Worm (Caenorhabditis elegans) whole organism, L4 larva: ENCODE data around the gene str-261.
A peak's percentile ranks its signal among the peaks of the same experiment; 100 is the strongest.

Source experiments
- ceh-32 ChIP-seq: sonication (generic microtip); optimal IDR thresholded peaks from 2 replicates; lab custom pipeline; 2016; ENCODE audit warnings: mild to moderate bottlenecking, missing genetic modification characterization, missing compliant biosample characterization; ENCODE audit not compliant: poor library complexity
- ceh-82 ChIP-seq: sonication (generic microtip); optimal IDR thresholded peaks from 2 replicates; lab custom pipeline; 2017; ENCODE audit warnings: missing biosample characterization, missing genetic modification characterization
- daf-12 ChIP-seq: fragments of 150-350 bp; optimal IDR thresholded peaks from 2 replicates; lab custom pipeline; 2014; ENCODE audit warnings: missing biosample characterization, missing genetic modification reagents, missing genetic modification characterization
- dmd-9 ChIP-seq: fragments of 200-800 bp; sonication (Bioruptor generic); IDR thresholded peaks from 2 replicates; pipeline ENCODE4 v1.3.6; 2022; ENCODE audit warnings: missing genetic modification reagents, missing genetic modification characterization, missing compliant biosample characterization
- fos-1 ChIP-seq: fragments of 150-350 bp; optimal IDR thresholded peaks from 2 replicates; lab custom pipeline; 2014; ENCODE audit warnings: missing biosample characterization, missing genetic modification characterization
- lin-39 ChIP-seq: fragments of 150-350 bp; optimal IDR thresholded peaks from 2 replicates; lab custom pipeline; 2014; ENCODE audit warnings: missing biosample characterization, missing genetic modification reagents, missing genetic modification characterization
- lir-3 ChIP-seq: sonication (generic microtip); optimal IDR thresholded peaks from 2 replicates; lab custom pipeline; 2016; ENCODE audit warnings: mild to moderate bottlenecking, missing genetic modification characterization, missing compliant biosample characterization
- mxl-2 ChIP-seq: fragments of 200-800 bp; sonication (Bioruptor generic); conservative IDR thresholded peaks from 2 replicates; pipeline ENCODE4 v1.3.6; 2022; ENCODE audit warnings: missing genetic modification reagents, missing genetic modification characterization, missing compliant biosample characterization
- nhr-10 ChIP-seq: fragments of 150-350 bp; optimal IDR thresholded peaks from 2 replicates; lab custom pipeline; 2014; ENCODE audit warnings: missing biosample characterization, missing genetic modification characterization
- nhr-41 ChIP-seq: fragments of 200-800 bp; sonication (Bioruptor generic); IDR thresholded peaks from 2 replicates; pipeline ENCODE4 v1.3.6; 2022; ENCODE audit warnings: missing genetic modification reagents, missing genetic modification characterization, missing compliant biosample characterization
- pha-4 ChIP-seq, 2 experiments: fragments of 150-350 bp in 1 of 2; fragments of 200-800 bp in 1 of 2; sonication (Bioruptor generic) in 1 of 2; IDR thresholded peaks in 1 of 2; optimal IDR thresholded peaks in 1 of 2; 2 replicates each; pipeline versions ENCODE4 v1.3.6 to Lab custom; 2014 to 2022; ENCODE audit warnings: missing genetic modification characterization in 2 of 2, missing genetic modification reagents in 2 of 2, missing biosample characterization in 1 of 2, missing compliant biosample characterization in 1 of 2
- rbr-2 ChIP-seq: sonication (generic microtip); optimal IDR thresholded peaks from 2 replicates; lab custom pipeline; 2016; ENCODE audit warnings: missing genotype, missing genetic modification characterization, missing compliant biosample characterization
- unc-62 ChIP-seq, 3 experiments: fragments of 150-350 bp in 1 of 3; sonication (generic microtip); optimal IDR thresholded peaks in 2 of 3; peaks in 1 of 3; 1 replicate in 1 of 3; 2 replicates in 2 of 3; lab custom pipeline; 2014 to 2017; ENCODE audit warnings: missing biosample characterization in 3 of 3, missing genetic modification characterization in 3 of 3, missing genetic modification reagents in 3 of 3, missing genotype in 1 of 3
- zfp-2 ChIP-seq: sonication (generic microtip); optimal IDR thresholded peaks from 2 replicates; lab custom pipeline; 2016; ENCODE audit warnings: mild to moderate bottlenecking, missing genetic modification characterization, missing compliant biosample characterization

ce11 chrIII:11039250-11039649 lies 35.1 kb upstream of the str-261 start:
- no peak for TF ChIP-seq mxl-2 (GFP tag; lab: Robert Waterston, UW)
- no peak for TF ChIP-seq nhr-41 (GFP tag; lab: Robert Waterston, UW)
- TF ChIP-seq rbr-2 (tag; lab: Kevin White, UChicago) = peak; percentile 35
- TF ChIP-seq unc-62 (GFP tag; optimal IDR thresholded peaks at IDR 0.05 in 1 of 2; lab: Kevin White, UChicago) = no peak
- no peak for TF ChIP-seq unc-62 (tag; optimal IDR thresholded peaks at IDR 0.05; lab: Kevin White, UChicago)
- no peak for TF ChIP-seq pha-4 (GFP tag; IDR thresholded peaks at IDR 0.05; lab: Robert Waterston, UW)
- TF ChIP-seq pha-4 (tag; optimal IDR thresholded peaks at IDR 0.05; lab: Kevin White, UChicago) = no peak
- no peak for TF ChIP-seq ceh-82 (tag; lab: Kevin White, UChicago)
- TF ChIP-seq lir-3 = no peak
- no peak for TF ChIP-seq nhr-10 (tag; lab: Kevin White, UChicago)
- TF ChIP-seq daf-12 (tag; lab: Kevin White, UChicago) = no peak
- no peak for TF ChIP-seq lin-39 (tag; lab: Kevin White, UChicago)
- no peak for TF ChIP-seq dmd-9 (GFP tag; lab: Robert Waterston, UW)
- TF ChIP-seq ceh-32 = no peak
- TF ChIP-seq zfp-2 = no peak
- no peak for TF ChIP-seq fos-1 (tag; lab: Kevin White, UChicago)
